Worm (Caenorhabditis elegans): Measurements from ENCODE around the gene rpl-39.

Gene rpl-39

ce11 chrV:7770961-7771360, 4.9 kb downstream of the rpl-39 start, which contains the start of gene frpr-3:
TSS of gene frpr-3 (plus strand) at chrV:7771261.
- no peak for TF ChIP-seq nhr-28 (tag; optimal IDR thresholded peaks at IDR 0.05)
- no peak for TF ChIP-seq R02D3.7 (tag; optimal IDR thresholded peaks at IDR 0.05)
- no peak for TF ChIP-seq snpc-4 (tag; optimal IDR thresholded peaks at IDR 0.05)
- TF ChIP-seq nhr-76 (tag; optimal IDR thresholded peaks at IDR 0.05), result no peak
- no peak for TF ChIP-seq egl-5 (tag; optimal IDR thresholded peaks at IDR 0.05)
- no peak for TF ChIP-seq nhr-77 (tag; optimal IDR thresholded peaks at IDR 0.05)
- no peak for TF ChIP-seq nfya-1 (tag; optimal IDR thresholded peaks at IDR 0.05; ENCODE audit: insufficient read depth)

ce11 chrV:7761906-7762305, 14.0 kb downstream of the rpl-39 start:
- no peak for TF ChIP-seq nhr-67 (tag; optimal IDR thresholded peaks at IDR 0.05)
- peak; percentile 83 for TF ChIP-seq nfya-1 (tag; optimal IDR thresholded peaks at IDR 0.05; ENCODE audit: insufficient read depth)

ce11 chrV:7760174-7760573, 15.7 kb downstream of the rpl-39 start, which contains the start of gene hint-3:
TSS of gene hint-3 (plus strand) at chrV:7760474.
- TF ChIP-seq elt-2 (tag; optimal IDR thresholded peaks at IDR 0.05) (peak; percentile 36), nhr-76 (tag; optimal IDR thresholded peaks at IDR 0.05) (no peak), ceh-9 (tag; optimal IDR thresholded peaks at IDR 0.05) (no peak)

DNA sequence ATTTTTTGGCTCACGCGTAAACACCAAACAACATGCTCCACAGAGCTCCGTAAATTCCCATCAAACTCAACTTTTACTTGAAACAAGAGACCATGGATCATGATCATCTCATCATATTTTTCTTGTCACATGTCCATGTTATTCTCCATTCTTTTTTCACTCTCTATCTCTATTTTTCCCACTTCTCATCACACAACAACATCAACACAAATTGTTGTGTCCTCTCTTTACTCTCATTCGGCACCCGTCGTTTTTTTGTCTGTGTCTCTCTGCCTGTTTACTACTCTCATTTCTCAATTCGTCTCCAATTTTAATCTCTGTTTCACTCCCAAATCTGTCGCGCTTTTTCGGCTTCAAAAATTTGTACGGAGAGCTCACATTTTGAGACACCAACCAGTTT, 16.6 kb downstream of the rpl-39 start:
- TF ChIP-seq nfya-1 (tag; optimal IDR thresholded peaks at IDR 0.05; ENCODE audit: insufficient read depth) (peak; percentile 57), fkh-2 (tag; optimal IDR thresholded peaks at IDR 0.05) (no peak), mdl-1 (tag; optimal IDR thresholded peaks at IDR 0.05) (peak; percentile 73), ztf-4 (tag; optimal IDR thresholded peaks at IDR 0.05) (no peak), snpc-4 (tag; optimal IDR thresholded peaks at IDR 0.05) (peak; percentile 46), ceh-16 (tag; optimal IDR thresholded peaks at IDR 0.05) (no peak), fos-1 (tag; optimal IDR thresholded peaks at IDR 0.05) (no peak), elt-2 (tag; optimal IDR thresholded peaks at IDR 0.05) (no peak), daf-12 (tag; optimal IDR thresholded peaks at IDR 0.05) (no peak), lin-39 (tag; optimal IDR thresholded peaks at IDR 0.05) (peak; percentile 46), unc-39 (tag; optimal IDR thresholded peaks at IDR 0.05) (no peak), pha-4 (tag; optimal IDR thresholded peaks at IDR 0.05) (peak; percentile 61), nhr-23 (tag; optimal IDR thresholded peaks at IDR 0.05) (peak; percentile 31), elt-1 (tag; optimal IDR thresholded peaks at IDR 0.05) (peak; percentile 30), lin-15B (tag; optimal IDR thresholded peaks at IDR 0.05) (peak; percentile 23), nhr-67 (tag; optimal IDR thresholded peaks at IDR 0.05) (no peak), egl-5 (tag; optimal IDR thresholded peaks at IDR 0.05) (peak; percentile 79), fkh-10 (GFP tag; optimal IDR thresholded peaks at IDR 0.05) (peak; percentile 38), hmg-11 (tag; optimal IDR thresholded peaks at IDR 0.05) (peak; percentile 42), R02D3.7 (tag; optimal IDR thresholded peaks at IDR 0.05) (no peak), ztf-11 (tag; optimal IDR thresholded peaks at IDR 0.05) (no peak), unc-62 (GFP tag; optimal IDR thresholded peaks at IDR 0.05) (peak; percentile 67)

- TF ChIP-seq fkh-10 (GFP tag; optimal IDR thresholded peaks at IDR 0.05) (no peak), nhr-76 (tag; optimal IDR thresholded peaks at IDR 0.05) (no peak), pqm-1 (tag; optimal IDR thresholded peaks at IDR 0.05) (peak; percentile 31), elt-1 (tag; optimal IDR thresholded peaks at IDR 0.05) (no peak), egl-5 (tag; optimal IDR thresholded peaks at IDR 0.05) (no peak), mdl-1 (tag; optimal IDR thresholded peaks at IDR 0.05) (no peak), hmg-11 (tag; optimal IDR thresholded peaks at IDR 0.05) (no peak), aly-2 (tag; optimal IDR thresholded peaks at IDR 0.05) (no peak), elt-2 (tag; optimal IDR thresholded peaks at IDR 0.05) (peak; percentile 43)
Measured at ce11 chrV:7755991-7756390, 19.9 kb downstream of the rpl-39 start.

DNA sequence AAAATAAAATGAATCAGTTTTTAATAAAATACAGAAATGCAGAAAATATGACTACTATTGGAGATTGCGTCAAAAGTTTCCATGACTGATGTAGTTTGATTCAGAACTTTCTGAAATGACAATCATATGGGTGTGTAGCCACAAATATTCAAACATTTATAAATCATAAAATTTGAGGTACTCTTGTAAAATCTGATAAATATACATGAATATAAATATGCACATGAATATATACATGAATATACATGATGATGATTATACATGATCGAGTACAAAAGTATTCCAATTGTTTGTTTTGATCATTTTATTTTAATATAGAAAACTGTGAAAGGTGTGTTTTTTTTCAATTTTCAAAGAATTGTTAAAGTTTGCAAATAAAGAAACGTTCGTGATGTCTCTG, 21.3 kb downstream of the rpl-39 start, which contains the start of gene T05B11.4:
Gene T05B11.4, minus strand, starts transcription at position 101 of the 400 bp plus-strand sequence.
- TF ChIP-seq mdl-1 (tag; optimal IDR thresholded peaks at IDR 0.05) (no peak), tbx-2 (tag; optimal IDR thresholded peaks at IDR 0.05) (no peak), snpc-4 (tag; optimal IDR thresholded peaks at IDR 0.05) (no peak), unc-62 (GFP tag; optimal IDR thresholded peaks at IDR 0.05) (no peak), nfya-1 (tag; optimal IDR thresholded peaks at IDR 0.05; ENCODE audit: insufficient read depth) (no peak), elt-2 (tag; optimal IDR thresholded peaks at IDR 0.05) (no peak), nhr-43 (tag; optimal IDR thresholded peaks at IDR 0.05; ENCODE audit: poor library complexity, severe bottlenecking) (no peak), nhr-23 (tag; optimal IDR thresholded peaks at IDR 0.05) (no peak), eor-1 (tag; optimal IDR thresholded peaks at IDR 0.05) (no peak)
